Worm (Caenorhabditis elegans) whole organism, L4 larva: ENCODE results near the gene hda-6.

Experiments
- D1046.2 ChIP-seq: fragments of 200-800 bp; sonication (Bioruptor generic); IDR thresholded peaks from 2 replicates; pipeline ENCODE4 v1.3.6; 2022; ENCODE audit warnings: missing genetic modification characterization, missing compliant biosample characterization
- T20F7.1 ChIP-seq: fragments of 200-800 bp; sonication (Bioruptor generic); optimal IDR thresholded peaks from 2 replicates; lab custom pipeline; 2018; ENCODE audit warnings: mild to moderate bottlenecking, missing genetic modification characterization, missing compliant biosample characterization
- dmd-6 ChIP-seq: fragments of 200-800 bp; sonication (Bioruptor generic); IDR thresholded peaks from 2 replicates; pipeline ENCODE4 v1.3.6; 2022; ENCODE audit warnings: missing genetic modification reagents, missing genetic modification characterization, missing compliant biosample characterization
- egl-27 ChIP-seq: sonication (generic microtip); optimal IDR thresholded peaks from 3 replicates; lab custom pipeline; 2017; ENCODE audit warnings: missing biosample characterization, missing genetic modification reagents, missing genetic modification characterization
- fkh-10 ChIP-seq: fragments of 150-350 bp; optimal IDR thresholded peaks from 2 replicates; lab custom pipeline; 2014; ENCODE audit warnings: missing biosample characterization, missing genetic modification reagents, missing genetic modification characterization
- lin-38 ChIP-seq: fragments of 200-800 bp; sonication (Bioruptor generic); IDR thresholded peaks from 2 replicates; pipeline ENCODE4 v1.3.6; 2022; ENCODE audit warnings: missing genetic modification reagents, missing genetic modification characterization, missing compliant biosample characterization
- madf-5 ChIP-seq, 2 experiments: fragments of 200-800 bp; sonication (Bioruptor generic); IDR thresholded peaks; 2 replicates each; pipeline ENCODE4 v1.3.6; 2022; ENCODE audit warnings: missing compliant biosample characterization in 2 of 2, missing genetic modification characterization in 2 of 2
- mdl-1 ChIP-seq, 2 experiments: fragments of 150-350 bp in 1 of 2; sonication (generic microtip) in 1 of 2; optimal IDR thresholded peaks; 2 replicates each; lab custom pipeline; 2014 to 2017; ENCODE audit warnings: missing biosample characterization in 2 of 2, missing genetic modification characterization in 2 of 2
- mep-1 ChIP-seq: fragments of 150-350 bp; sonication (generic microtip); optimal IDR thresholded peaks from 3 replicates; lab custom pipeline; 2014; ENCODE audit warnings: missing biosample characterization, missing genetic modification characterization
- nhr-10 ChIP-seq: fragments of 150-350 bp; optimal IDR thresholded peaks from 2 replicates; lab custom pipeline; 2014; ENCODE audit warnings: missing biosample characterization, missing genetic modification characterization
- nhr-76 ChIP-seq: fragments of 150-350 bp; optimal IDR thresholded peaks from 2 replicates; lab custom pipeline; 2014; ENCODE audit warnings: missing biosample characterization, missing genetic modification characterization
- snpc-4 ChIP-seq: fragments of 150-350 bp; optimal IDR thresholded peaks from 2 replicates; lab custom pipeline; 2014; ENCODE audit warnings: missing biosample characterization, missing genetic modification characterization
- tra-1 ChIP-seq: fragments of 200-800 bp; sonication (Bioruptor generic); IDR thresholded peaks from 2 replicates; pipeline ENCODE4 v1.3.6; 2022; ENCODE audit warnings: missing genetic modification reagents, missing genetic modification characterization, missing compliant biosample characterization
- zip-11 ChIP-seq: fragments of 200-800 bp; sonication (Bioruptor generic); IDR thresholded peaks from 2 replicates; pipeline ENCODE4 v1.3.6; 2022; ENCODE audit warnings: missing genetic modification characterization, missing compliant biosample characterization

- no peak for TF ChIP-seq dmd-6 (GFP tag; lab: Robert Waterston, UW)
- no peak for TF ChIP-seq mep-1
- no peak for TF ChIP-seq fkh-10 (GFP tag; lab: Kevin White, UChicago)
- TF ChIP-seq lin-38 (GFP tag; lab: Robert Waterston, UW) = no peak
- peak; percentile 25; the same call in 1 of the 2 replicates for TF ChIP-seq D1046.2 (GFP tag; lab: Robert Waterston, UW)
- TF ChIP-seq snpc-4 (tag; lab: Kevin White, UChicago) = no peak
- no peak for TF ChIP-seq nhr-76 (tag; lab: Kevin White, UChicago)
- no peak for TF ChIP-seq T20F7.1
- no peak for TF ChIP-seq mdl-1 (tag; optimal IDR thresholded peaks at IDR 0.05; lab: Kevin White, UChicago)
- TF ChIP-seq zip-11 (GFP tag; lab: Robert Waterston, UW) = no peak
- TF ChIP-seq tra-1 (GFP tag; lab: Robert Waterston, UW) = peak; percentile 18; the same call in 1 of the 2 replicates
- TF ChIP-seq nhr-10 (tag; lab: Kevin White, UChicago) = no peak
- TF ChIP-seq egl-27 (tag; lab: Kevin White, UChicago) = no peak
- TF ChIP-seq madf-5 (GFP tag; IDR thresholded peaks at IDR 0.05; lab: Robert Waterston, UW) = no peak
These were observed 10.8 kb upstream of the hda-6 start for ce11 chrIV:5374946-5375345.
